Fruit fly (Drosophila melanogaster): ENCODE results near the gene CG10631.

DNA sequence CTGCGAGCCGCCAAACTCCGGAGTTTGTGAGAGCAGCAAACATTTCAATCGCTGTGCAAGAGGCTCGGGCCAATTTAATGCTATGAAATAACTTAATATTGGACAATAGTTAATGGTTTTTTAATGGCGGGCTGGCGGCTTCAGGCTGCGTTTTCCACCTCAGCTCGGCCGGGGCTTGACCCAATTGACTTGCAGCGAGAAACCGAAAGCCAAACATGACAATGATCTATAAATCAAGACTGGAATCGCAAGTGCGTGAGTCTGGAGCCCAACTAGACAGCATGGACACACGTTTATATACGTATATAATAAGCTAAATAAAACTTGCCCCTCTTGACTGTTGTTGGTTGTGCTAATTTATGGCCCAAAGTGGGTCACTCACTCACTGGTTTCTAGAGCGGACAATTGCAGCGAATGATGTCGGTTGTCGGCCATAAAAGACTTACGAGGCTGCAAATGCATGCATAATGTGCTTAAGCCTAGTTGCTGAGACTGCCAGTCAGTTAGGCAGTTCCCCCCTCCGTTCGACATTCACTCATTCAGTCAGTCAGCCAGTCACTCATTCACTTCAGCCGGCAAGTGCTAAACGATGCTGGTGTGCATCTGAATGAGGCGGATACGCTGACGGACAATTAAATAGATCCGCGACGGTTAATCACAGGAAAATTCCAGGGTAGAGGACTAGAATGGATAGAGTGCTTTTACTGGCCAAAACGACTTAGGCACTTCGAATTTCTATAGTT lies 28.3 kb upstream of the CG10631 start:
- TF ChIP-seq E2f1 (GFP tag; IDR thresholded peaks at IDR 0.05) (no peak), Dad (GFP tag; optimal IDR thresholded peaks at IDR 0.05) (no peak), Dip2 (GFP tag; IDR thresholded peaks at IDR 0.05) (no peak), sisA (GFP tag; IDR thresholded peaks at IDR 0.05) (no peak), aop (GFP tag; IDR thresholded peaks at IDR 0.05) (no peak), otp (GFP tag; IDR thresholded peaks at IDR 0.05) (no peak), pnt (GFP tag; optimal IDR thresholded peaks at IDR 0.05) (no peak), Blimp-1 (GFP tag; optimal IDR thresholded peaks at IDR 0.05) (peak; percentile 54)
